Fruit fly (Drosophila melanogaster): ENCODE results near the gene Fer2.

Gene Fer2

DNA sequence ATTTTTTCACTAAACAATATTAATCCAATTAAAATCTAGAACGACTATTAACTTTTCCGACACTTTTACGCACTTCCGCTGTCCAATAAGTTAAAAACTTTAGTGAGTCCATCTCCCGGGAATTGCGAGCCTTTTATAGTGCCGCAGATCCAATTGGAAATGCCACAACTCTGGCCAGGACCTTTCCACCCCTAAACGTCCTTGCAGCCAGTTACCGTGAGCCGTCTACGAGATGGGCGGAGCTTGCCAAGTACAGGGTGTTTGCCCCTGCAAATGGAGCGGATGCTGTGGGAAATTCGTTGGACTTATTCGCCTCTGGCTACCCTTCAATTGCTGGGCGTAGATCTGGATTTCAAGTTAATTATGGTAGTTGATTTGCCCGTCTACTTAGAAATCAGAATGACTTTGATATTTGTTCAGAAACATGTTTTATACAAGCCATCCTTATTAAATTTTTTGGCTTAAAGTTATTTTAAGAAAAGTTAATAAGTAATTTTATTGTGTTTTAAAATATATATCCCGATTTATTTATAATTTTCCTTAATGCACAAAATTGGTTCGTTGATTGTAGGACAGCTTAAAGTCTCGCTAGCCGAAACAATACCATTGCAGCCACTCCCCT, at the start of gene Fer2:
Gene Fer2 (minus strand): TSS at position 74 of the 622 bp plus-strand sequence.
- TF ChIP-seq Sox15 (GFP tag; optimal IDR thresholded peaks at IDR 0.05) (no peak), CG6808 (GFP tag; optimal IDR thresholded peaks at IDR 0.05) (peak; percentile 58), cyc (GFP tag; optimal IDR thresholded peaks at IDR 0.05) (peak; percentile 14), CG7368 (GFP tag; optimal IDR thresholded peaks at IDR 0.05) (peak; percentile 17), CG10669 (GFP tag; optimal IDR thresholded peaks at IDR 0.05) (peak; percentile 54), CG31627 (GFP tag; optimal IDR thresholded peaks at IDR 0.05) (no peak), CG6792 (GFP tag; optimal IDR thresholded peaks at IDR 0.05) (no peak), spab (GFP tag; optimal IDR thresholded peaks at IDR 0.05) (peak; percentile 14), Met (GFP tag; optimal IDR thresholded peaks at IDR 0.05) (peak; percentile 24), Gug (GFP tag; IDR thresholded peaks at IDR 0.05) (no peak), acj6 (GFP tag; optimal IDR thresholded peaks at IDR 0.05) (no peak), Ets96B (tag; optimal IDR thresholded peaks at IDR 0.05) (peak; percentile 49), CG3919 (GFP tag; optimal IDR thresholded peaks at IDR 0.05) (peak; percentile 36), CG3032 (tag; optimal IDR thresholded peaks at IDR 0.05) (peak; percentile 25), CG11762 (GFP tag; optimal IDR thresholded peaks at IDR 0.05; ENCODE audit: insufficient read depth) (peak; percentile 23), CG4318 (GFP tag; optimal IDR thresholded peaks at IDR 0.05) (no peak), Blimp-1 (GFP tag; optimal IDR thresholded peaks at IDR 0.05) (no peak), CG1621 (tag; optimal IDR thresholded peaks at IDR 0.05) (no peak), CG6854 (GFP tag; optimal IDR thresholded peaks at IDR 0.05) (no peak)

DNA sequence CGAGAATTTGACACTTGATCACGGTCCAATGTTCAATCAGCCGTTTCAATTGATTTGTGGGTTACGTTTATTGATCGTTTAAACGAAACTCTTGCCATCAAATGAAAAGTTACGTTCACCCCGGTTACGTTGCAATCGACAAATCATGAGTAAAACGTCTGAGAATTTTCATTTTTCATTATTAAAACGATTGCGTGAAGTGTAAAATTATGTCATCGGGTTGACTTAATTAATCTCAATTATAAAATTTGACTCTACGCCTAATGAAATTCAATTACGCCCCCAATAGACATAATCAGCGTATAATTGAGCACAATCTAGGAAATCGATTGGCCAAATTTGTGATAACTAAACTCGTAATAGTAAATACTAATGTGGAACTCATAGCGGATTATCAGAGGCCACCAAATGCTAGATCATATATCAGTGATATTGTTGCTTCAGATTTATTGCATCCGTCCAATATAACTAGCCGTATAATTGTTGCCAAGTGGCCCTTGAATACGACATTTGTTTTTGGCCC, 49.4 kb upstream of the Fer2 start:
- TF ChIP-seq Sox15 (GFP tag; optimal IDR thresholded peaks at IDR 0.05) (no peak), CG10631 (GFP tag; optimal IDR thresholded peaks at IDR 0.05) (no peak), lz (GFP tag; optimal IDR thresholded peaks at IDR 0.05) (no peak), CG8319 (GFP tag; optimal IDR thresholded peaks at IDR 0.05) (no peak), eg (GFP tag; IDR thresholded peaks at IDR 0.05) (no peak), Ets96B (tag; optimal IDR thresholded peaks at IDR 0.05) (no peak), fd59A (GFP tag; optimal IDR thresholded peaks at IDR 0.05) (no peak), CG8119 (GFP tag; IDR thresholded peaks at IDR 0.05) (no peak), CG1621 (tag; optimal IDR thresholded peaks at IDR 0.05) (no peak), cyc (GFP tag; optimal IDR thresholded peaks at IDR 0.05) (no peak), CG6792 (GFP tag; optimal IDR thresholded peaks at IDR 0.05) (no peak), CG15336 (GFP tag; IDR thresholded peaks at IDR 0.05) (no peak), CG8632 (GFP tag; optimal IDR thresholded peaks at IDR 0.05) (no peak), vri (GFP tag; optimal IDR thresholded peaks at IDR 0.05) (no peak), Lpt (GFP tag; optimal IDR thresholded peaks at IDR 0.05) (no peak), CG9139 (GFP tag; optimal IDR thresholded peaks at IDR 0.05) (no peak), Smox (GFP tag; optimal IDR thresholded peaks at IDR 0.05) (no peak), Ets21C (GFP tag; optimal IDR thresholded peaks at IDR 0.05) (no peak)

DNA sequence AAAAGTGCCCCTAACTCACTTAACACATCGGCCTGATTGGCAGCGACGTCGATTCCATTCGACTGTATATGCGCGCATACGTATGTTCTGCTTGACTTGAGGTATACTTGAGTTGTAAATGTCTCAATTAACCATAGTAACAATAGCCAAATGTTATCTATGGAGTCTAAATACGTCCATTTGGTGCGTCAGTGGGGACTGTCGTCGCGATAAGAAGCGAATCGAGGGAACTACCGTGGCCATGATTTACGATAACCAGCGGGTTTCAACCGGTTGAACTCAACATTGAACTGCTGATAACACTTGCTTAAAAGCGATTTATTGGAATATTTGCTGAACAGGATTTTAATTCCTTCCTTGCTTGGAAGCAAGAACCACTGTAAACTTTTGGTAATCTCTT, 39.7 kb upstream of the Fer2 start:
- TF ChIP-seq Gug (GFP tag; IDR thresholded peaks at IDR 0.05) (no peak), net (GFP tag; optimal IDR thresholded peaks at IDR 0.05) (no peak), Ets21C (GFP tag; optimal IDR thresholded peaks at IDR 0.05) (no peak), Eip75B (GFP tag; optimal IDR thresholded peaks at IDR 0.05) (no peak), lz (GFP tag; optimal IDR thresholded peaks at IDR 0.05) (no peak), CG10669 (GFP tag; optimal IDR thresholded peaks at IDR 0.05) (no peak), eg (GFP tag; IDR thresholded peaks at IDR 0.05) (no peak)

DNA sequence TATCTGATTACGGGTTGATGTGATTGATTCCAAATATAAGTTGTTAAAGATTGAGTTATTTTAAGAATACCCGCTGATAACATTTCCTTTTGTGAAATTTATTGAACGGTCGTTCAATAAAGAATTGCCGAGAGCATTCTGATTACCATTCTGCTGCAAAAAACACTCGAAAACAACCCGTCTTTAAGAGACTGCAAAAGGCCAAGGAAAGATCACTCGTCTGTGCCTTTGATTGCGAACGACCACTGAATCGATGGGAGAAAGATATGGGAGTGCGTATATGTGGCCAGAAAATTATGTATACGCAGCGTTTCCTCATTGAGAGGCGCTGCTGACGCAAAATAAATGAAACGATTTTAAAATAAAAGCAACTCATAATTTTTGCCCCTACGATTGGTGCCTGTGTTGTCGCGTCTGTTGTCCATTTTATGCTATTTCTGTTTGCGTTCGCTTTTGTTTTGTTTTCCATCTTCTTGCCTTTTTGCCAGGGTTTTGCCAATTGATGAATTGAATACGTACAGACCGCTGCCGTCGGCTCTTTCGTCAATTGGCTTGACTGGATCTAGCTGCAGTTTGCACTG, 39.2 kb upstream of the Fer2 start:
- no peak for TF ChIP-seq fkh (GFP tag; optimal IDR thresholded peaks at IDR 0.05)
- peak; percentile 95 for TF ChIP-seq svp (GFP tag)

Data from whole organism, prepupa.